Fruit fly (Drosophila melanogaster): ENCODE measurements around the gene CG7330.

- TF ChIP-seq row (GFP tag; IDR thresholded peaks at IDR 0.05) (no peak), mirr (GFP tag; optimal IDR thresholded peaks at IDR 0.05) (no peak), cas (GFP tag; IDR thresholded peaks at IDR 0.05) (no peak)
Measured at dm6 chr3L:18166977-18167528, 18.3 kb downstream of the CG7330 start.

Measured in whole organism, embryonic.